Worm (Caenorhabditis elegans) whole organism, L1 larva: ENCODE data around the gene Y54G2A.72.
"Not testable (repeated sequence)": the region's sequence is repeated elsewhere in the genome, so short reads cannot be mapped to it uniquely, and the experiment has no call there.

Experiments used
- blmp-1 ChIP-seq: fragments of 150-350 bp; optimal IDR thresholded peaks from 2 replicates; lab custom pipeline; 2014; ENCODE audit warnings: missing biosample characterization, missing genetic modification characterization
- ceh-63 ChIP-seq: fragments of 200-800 bp; sonication (Bioruptor generic); optimal IDR thresholded peaks from 2 replicates; lab custom pipeline; 2018; ENCODE audit warnings: mild to moderate bottlenecking, missing genetic modification characterization, missing compliant biosample characterization
- ceh-8 ChIP-seq: fragments of 200-800 bp; sonication (Bioruptor generic); optimal IDR thresholded peaks from 2 replicates; lab custom pipeline; 2018; ENCODE audit warnings: mild to moderate bottlenecking, missing genetic modification characterization, moderate library complexity, missing compliant biosample characterization
- ceh-82 ChIP-seq, 3 experiments: fragments of 150-350 bp in 1 of 3; sonication (generic microtip) in 2 of 3; optimal IDR thresholded peaks; 2 replicates each; lab custom pipeline; 2014 to 2017; ENCODE audit warnings: missing biosample characterization in 3 of 3, missing genetic modification characterization in 3 of 3
- dpl-1 ChIP-seq, 3 experiments: fragments of 150-350 bp in 2 of 3; sonication (generic microtip) in 1 of 3; optimal IDR thresholded peaks; 2 replicates each; lab custom pipeline; 2014 to 2017; ENCODE audit warnings: missing biosample characterization in 3 of 3, missing genetic modification characterization in 3 of 3, missing genetic modification reagents in 3 of 3
- dsc-1 ChIP-seq: sonication (generic microtip); optimal IDR thresholded peaks from 2 replicates; lab custom pipeline; 2016; ENCODE audit warnings: mild to moderate bottlenecking, missing genetic modification characterization, missing compliant biosample characterization
- efl-1 ChIP-seq, 4 experiments: fragments of 150-350 bp; optimal IDR thresholded peaks in 3 of 4; peaks in 1 of 4; 1 replicate in 1 of 4; 2 replicates in 3 of 4; lab custom pipeline; 2014; ENCODE audit warnings: missing biosample characterization in 2 of 4, missing genetic modification characterization in 2 of 4, missing genetic modification reagents in 2 of 4
- elt-2 ChIP-seq: sonication (generic microtip); optimal IDR thresholded peaks from 2 replicates; lab custom pipeline; 2016; ENCODE audit warnings: missing genetic modification characterization, mild to moderate bottlenecking, inconsistent platforms, missing compliant biosample characterization, missing genetic modification reagents
- elt-3 ChIP-seq, 6 experiments: fragments of 150-350 bp in 1 of 6; sonication (generic microtip); optimal IDR thresholded peaks; 2 replicates each; lab custom pipeline; 2017 to 2018; ENCODE audit warnings: missing biosample characterization in 6 of 6, missing genetic modification characterization in 6 of 6, inconsistent platforms in 1 of 6
- fkh-10 ChIP-seq: sonication (generic microtip); optimal IDR thresholded peaks from 2 replicates; lab custom pipeline; 2017; ENCODE audit warnings: missing biosample characterization, missing genetic modification reagents, missing genetic modification characterization
- fkh-8 ChIP-seq: sonication (generic microtip); optimal IDR thresholded peaks from 2 replicates; lab custom pipeline; 2016; ENCODE audit warnings: mild to moderate bottlenecking, missing genetic modification characterization, missing compliant biosample characterization
- grh-1 ChIP-seq: fragments of 200-800 bp; sonication (Bioruptor generic); IDR thresholded peaks from 2 replicates; pipeline ENCODE4 v1.3.6; 2022; ENCODE audit warnings: missing genetic modification reagents, missing genetic modification characterization, missing compliant biosample characterization
- hpl-2 ChIP-seq: fragments of 150-350 bp; optimal IDR thresholded peaks from 2 replicates; lab custom pipeline; 2014; ENCODE audit warnings: missing biosample characterization, missing genetic modification reagents, missing genetic modification characterization
- isw-1 ChIP-seq: fragments of 200-800 bp; sonication (Bioruptor generic); IDR thresholded peaks from 2 replicates; pipeline ENCODE4 v1.3.6; 2022; ENCODE audit warnings: missing genetic modification characterization, missing compliant biosample characterization
- lin-35 ChIP-seq, 2 experiments: fragments of 150-350 bp; optimal IDR thresholded peaks; 2 replicates each; lab custom pipeline; 2014; ENCODE audit warnings: missing biosample characterization in 2 of 2, missing genetic modification characterization in 2 of 2, missing genetic modification reagents in 2 of 2
- lsy-2 ChIP-seq, 2 experiments: fragments of 150-350 bp; optimal IDR thresholded peaks; 2 replicates each; lab custom pipeline; 2014; ENCODE audit warnings: missing biosample characterization in 2 of 2, missing genetic modification characterization in 2 of 2
- mdl-1 ChIP-seq, 2 experiments: fragments of 150-350 bp; optimal IDR thresholded peaks; 2 replicates each; lab custom pipeline; 2014 to 2017; ENCODE audit warnings: missing biosample characterization in 2 of 2, missing genetic modification characterization in 2 of 2, inconsistent platforms in 1 of 2
- mef-2 ChIP-seq: fragments of 150-350 bp; optimal IDR thresholded peaks from 2 replicates; lab custom pipeline; 2014; ENCODE audit warnings: missing biosample characterization, missing genetic modification characterization
- mep-1 ChIP-seq: fragments of 150-350 bp; optimal IDR thresholded peaks from 2 replicates; lab custom pipeline; 2014; ENCODE audit warnings: missing biosample characterization, missing genetic modification characterization
- nhr-19 ChIP-seq: fragments of 200-800 bp; sonication (Bioruptor generic); conservative IDR thresholded peaks from 2 replicates; pipeline ENCODE4 v1.3.6; 2022; ENCODE audit warnings: missing genetic modification characterization, missing compliant biosample characterization
- nhr-20 ChIP-seq: sonication (generic microtip); optimal IDR thresholded peaks from 2 replicates; lab custom pipeline; 2016; ENCODE audit warnings: mild to moderate bottlenecking, missing genetic modification characterization, missing compliant biosample characterization
- nhr-47 ChIP-seq: sonication (generic microtip); optimal IDR thresholded peaks from 2 replicates; lab custom pipeline; 2016; ENCODE audit warnings: mild to moderate bottlenecking, missing genetic modification characterization, moderate library complexity, missing compliant biosample characterization
- nhr-71 ChIP-seq: sonication (generic microtip); optimal IDR thresholded peaks from 2 replicates; lab custom pipeline; 2016; ENCODE audit warnings: mild to moderate bottlenecking, missing genetic modification characterization, moderate library complexity, missing compliant biosample characterization
- nhr-85 ChIP-seq: sonication (generic microtip); peaks from one replicate; lab custom pipeline; 2016; ENCODE audit warnings: missing genetic modification characterization, inconsistent platforms, missing compliant biosample characterization
- nhr-90 ChIP-seq: sonication (generic microtip); optimal IDR thresholded peaks from 2 replicates; lab custom pipeline; 2016; ENCODE audit warnings: mild to moderate bottlenecking, missing genetic modification characterization, missing compliant biosample characterization; ENCODE audit not compliant: poor library complexity
- pax-3 ChIP-seq: fragments of 200-800 bp; sonication (Bioruptor generic); optimal IDR thresholded peaks from 2 replicates; lab custom pipeline; 2018; ENCODE audit warnings: mild to moderate bottlenecking, missing genetic modification characterization, moderate library complexity, missing compliant biosample characterization
- snu-23 ChIP-seq: sonication (generic microtip); optimal IDR thresholded peaks from 2 replicates; lab custom pipeline; 2016; ENCODE audit warnings: missing genetic modification characterization, missing compliant biosample characterization
- swsn-7 ChIP-seq: sonication (generic microtip); optimal IDR thresholded peaks from 2 replicates; lab custom pipeline; 2016; ENCODE audit warnings: missing genetic modification characterization, missing compliant biosample characterization
- tbx-2 ChIP-seq: sonication (generic microtip); optimal IDR thresholded peaks from 2 replicates; lab custom pipeline; 2016; ENCODE audit warnings: missing genetic modification characterization, missing compliant biosample characterization
- tlp-1 ChIP-seq: fragments of 150-350 bp; optimal IDR thresholded peaks from 2 replicates; lab custom pipeline; 2014; ENCODE audit warnings: missing biosample characterization, missing genetic modification characterization
- unc-98 ChIP-seq: fragments of 200-800 bp; sonication (Bioruptor generic); IDR thresholded peaks from 2 replicates; pipeline ENCODE4 v1.3.6; 2022; ENCODE audit warnings: missing genetic modification characterization, missing compliant biosample characterization
- xbp-1 ChIP-seq: sonication (generic microtip); optimal IDR thresholded peaks from 2 replicates; lab custom pipeline; 2016; ENCODE audit warnings: missing genetic modification characterization, missing compliant biosample characterization
- zip-4 ChIP-seq: fragments of 200-800 bp; sonication (Bioruptor generic); optimal IDR thresholded peaks from 2 replicates; lab custom pipeline; 2018; ENCODE audit warnings: mild to moderate bottlenecking, missing genetic modification characterization, moderate library complexity, missing compliant biosample characterization

Y54G2A.72 gene

ce11 chrIV:2782793-2783540 lies 5.0 kb downstream of the Y54G2A.72 start, which contains the start of gene Y54G2A.12:
Gene Y54G2A.12 (minus strand): TSS chrIV:2782843.
- no peak for TF ChIP-seq lsy-2 (tag; optimal IDR thresholded peaks at IDR 0.05; lab: Kevin White, UChicago)
- peak in 2 of 3 experiments; percentile 4 to 8 for TF ChIP-seq dpl-1 (GFP tag; optimal IDR thresholded peaks at IDR 0.05; lab: Kevin White, UChicago)
- no peak for TF ChIP-seq fkh-10
- peak; percentile 39 to 41 for TF ChIP-seq efl-1 (optimal IDR thresholded peaks at IDR 0.05; lab: Kevin White, UChicago)
- peak; percentile 44 to 55 for TF ChIP-seq efl-1 (GFP tag; optimal IDR thresholded peaks at IDR 0.05 in 1 of 2; lab: Kevin White, UChicago)
- TF ChIP-seq nhr-19 (GFP tag; lab: Robert Waterston, UW): no peak
- no peak for TF ChIP-seq zip-4 (GFP tag; lab: Kevin White, UChicago)

- peak; percentile 46 to 57 for TF ChIP-seq lsy-2 (tag; optimal IDR thresholded peaks at IDR 0.05; lab: Kevin White, UChicago)
- no peak for TF ChIP-seq ceh-8 (GFP tag; lab: Kevin White, UChicago)
- peak; percentile 68 for TF ChIP-seq snu-23
- peak; percentile 46 for TF ChIP-seq tbx-2 (tag; lab: Kevin White, UChicago)
- peak; percentile 46 for TF ChIP-seq nhr-20 (tag; lab: Kevin White, UChicago)
- no peak for TF ChIP-seq fkh-8 (tag; lab: Kevin White, UChicago)
- TF ChIP-seq hpl-2 (GFP tag; lab: Kevin White, UChicago): no peak
- 0 out of 2 replicates have a peak, but pooled peaks have one; percentile 13 for TF ChIP-seq grh-1 (GFP tag; lab: Robert Waterston, UW)
- peak; percentile 38 for TF ChIP-seq blmp-1
- peak; percentile 45 to 55 for TF ChIP-seq lin-35 (GFP tag; optimal IDR thresholded peaks at IDR 0.05; lab: Kevin White, UChicago)
- TF ChIP-seq elt-3 (tag; optimal IDR thresholded peaks at IDR 0.05; lab: Kevin White, UChicago): peak in 1 of 6 experiments; percentile 26
- peak; percentile 69 to 72 for TF ChIP-seq efl-1 (optimal IDR thresholded peaks at IDR 0.05; lab: Kevin White, UChicago)
- peak; percentile 47 to 87 for TF ChIP-seq efl-1 (GFP tag; optimal IDR thresholded peaks at IDR 0.05 in 1 of 2; lab: Kevin White, UChicago)
- TF ChIP-seq isw-1 (GFP tag; lab: Robert Waterston, UW): peak; percentile 27
- no peak for TF ChIP-seq elt-2 (tag; lab: Kevin White, UChicago)
- TF ChIP-seq dpl-1 (GFP tag; optimal IDR thresholded peaks at IDR 0.05; lab: Kevin White, UChicago): peak; percentile 37 to 45 (median 43)
- no peak for TF ChIP-seq mdl-1 (tag; optimal IDR thresholded peaks at IDR 0.05; lab: Kevin White, UChicago)
- peak; percentile 68 for TF ChIP-seq nhr-71 (tag; lab: Kevin White, UChicago)
- TF ChIP-seq ceh-82 (tag; optimal IDR thresholded peaks at IDR 0.05; lab: Kevin White, UChicago): peak; percentile 3 to 46 (median 40)
- TF ChIP-seq dsc-1 (tag; lab: Kevin White, UChicago): peak; percentile 15
- peak; percentile 36 for TF ChIP-seq swsn-7 (tag; lab: Kevin White, UChicago)
- TF ChIP-seq nhr-90 (tag; lab: Kevin White, UChicago): peak; percentile 48
- TF ChIP-seq pax-3 (tag; lab: Kevin White, UChicago): no peak
- peak; percentile 54 for TF ChIP-seq nhr-47 (tag; lab: Kevin White, UChicago)
- TF ChIP-seq nhr-85 (tag; lab: Kevin White, UChicago): peak; percentile 71
- no peak for TF ChIP-seq mef-2
- peak; percentile 29 for TF ChIP-seq xbp-1
- no peak for TF ChIP-seq ceh-63 (GFP tag; lab: Kevin White, UChicago)
- TF ChIP-seq mep-1 (tag; lab: Kevin White, UChicago): peak; percentile 64
Observed at ce11 chrIV:2785057-2785456, 7.1 kb downstream of the Y54G2A.72 start.

DNA sequence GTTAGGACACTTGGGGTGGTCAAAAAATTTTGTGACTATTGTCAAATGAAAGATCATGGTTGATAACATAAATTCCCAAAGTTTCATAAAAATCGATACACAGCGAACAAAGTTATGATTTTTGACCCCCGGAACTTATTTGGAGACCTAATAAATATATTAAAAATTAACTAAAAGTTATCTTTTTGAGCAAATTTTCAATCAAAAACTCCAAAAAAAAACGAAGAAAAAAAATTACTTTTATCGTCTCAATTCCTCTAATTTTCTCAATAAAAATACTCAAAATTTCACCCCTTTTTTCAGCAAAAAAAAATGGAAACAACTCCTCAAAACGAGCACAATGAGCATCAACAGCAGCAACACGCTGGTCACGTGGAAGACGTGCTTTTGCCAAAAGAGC lies 10.4 kb downstream of the Y54G2A.72 start, which contains the start of gene atln-1:
Gene atln-1, plus strand, starts transcription at position 301 of the 400 bp plus-strand sequence.
- TF ChIP-seq unc-98 (GFP tag; lab: Robert Waterston, UW); nhr-20 (tag; lab: Kevin White, UChicago); tlp-1 (tag; lab: Kevin White, UChicago): not testable (repeated sequence)
- TF ChIP-seq, all 84 proteins: peak for 0; not testable (repeated sequence) for 84
